Worm (Caenorhabditis elegans): Measurements from ENCODE around the gene E02H1.5.
A peak's percentile ranks its signal among the peaks of the same experiment; 100 is the strongest.

The E02H1.5 gene

DNA sequence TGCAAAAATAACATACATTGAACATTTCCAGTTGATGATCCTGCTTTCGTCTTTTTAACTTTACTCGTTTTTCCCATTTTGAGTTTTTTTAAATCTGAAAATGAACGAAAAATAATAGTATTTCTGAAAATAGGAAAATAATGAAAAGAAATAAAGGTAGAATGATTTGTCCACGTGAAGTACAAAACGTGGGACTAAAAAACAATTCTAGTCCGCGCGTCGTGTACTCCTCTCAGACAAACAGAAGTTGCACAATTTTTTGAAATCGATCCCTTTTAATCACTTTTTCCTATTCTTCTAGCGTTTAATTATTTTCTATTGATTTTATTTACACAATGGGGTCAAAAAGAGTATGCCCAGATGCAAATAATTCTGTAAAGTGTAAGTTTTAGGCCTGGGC lies 4.0 kb upstream of the E02H1.5 start, which contains the start of the genes E02H1.1 and tag-124:
Gene E02H1.1 (minus strand): TSS at position 94 of the 400 bp plus-strand sequence.
Gene tag-124 (plus strand): TSS at position 222 of the 400 bp plus-strand sequence.
- no peak for TF ChIP-seq ztf-11 (tag; optimal IDR thresholded peaks at IDR 0.05)
- no peak for TF ChIP-seq lim-7 (GFP tag; IDR thresholded peaks at IDR 0.05)
- TF ChIP-seq hmg-1.1 (GFP tag; IDR thresholded peaks at IDR 0.05), result peak; percentile 62
- no peak for TF ChIP-seq lin-39 (tag; optimal IDR thresholded peaks at IDR 0.05)
- TF ChIP-seq lin-38 (GFP tag; IDR thresholded peaks at IDR 0.05), result peak; percentile 62
- peak in 1 of 2 experiments; percentile 90 for TF ChIP-seq hif-1 (tag; optimal IDR thresholded peaks at IDR 0.05)
- no peak for TF ChIP-seq skn-1 (tag; optimal IDR thresholded peaks at IDR 0.05)
- no peak for TF ChIP-seq egl-43 (GFP tag; IDR thresholded peaks at IDR 0.05)
- TF ChIP-seq lsy-2 (tag; optimal IDR thresholded peaks at IDR 0.05), result peak in 1 of 2 experiments; percentile 89
- TF ChIP-seq zip-2 (tag; optimal IDR thresholded peaks at IDR 0.05), result peak; percentile 78
- TF ChIP-seq zag-1 (tag; optimal IDR thresholded peaks at IDR 0.05), result no peak
- peak; percentile 93 for TF ChIP-seq dmd-9 (GFP tag; IDR thresholded peaks at IDR 0.05)
- TF ChIP-seq nhr-28 (tag; optimal IDR thresholded peaks at IDR 0.05), result peak; percentile 35
- TF ChIP-seq nhr-102 (tag; optimal IDR thresholded peaks at IDR 0.05), result peak; percentile 48
- peak; percentile 66 for TF ChIP-seq dve-1 (tag; optimal IDR thresholded peaks at IDR 0.05; ENCODE audit: insufficient read depth)
- peak; percentile 66 for TF ChIP-seq madf-9 (GFP tag; conservative IDR thresholded peaks at IDR 0.05)
- TF ChIP-seq F26F4.8 (GFP tag; conservative IDR thresholded peaks at IDR 0.05), result no peak
- TF ChIP-seq mxl-3 (GFP tag; optimal IDR thresholded peaks at IDR 0.05), result peak; percentile 32
- TF ChIP-seq egl-27 (tag; optimal IDR thresholded peaks at IDR 0.05), result no peak
- TF ChIP-seq cey-2 (tag; optimal IDR thresholded peaks at IDR 0.05; ENCODE audit: borderline replicate concordance, insufficient read depth), result no peak
- peak; percentile 33 for TF ChIP-seq hlh-11 (tag; optimal IDR thresholded peaks at IDR 0.05)
- TF ChIP-seq lin-15B (tag; optimal IDR thresholded peaks at IDR 0.05), result no peak
- peak; percentile 86 for TF ChIP-seq duxl-1 (tag; optimal IDR thresholded peaks at IDR 0.05; ENCODE audit: poor library complexity)
- peak; percentile 69 for TF ChIP-seq mep-1 (tag; optimal IDR thresholded peaks at IDR 0.05)
- peak; percentile 99 for TF ChIP-seq mes-2 (tag; optimal IDR thresholded peaks at IDR 0.05; ENCODE audit: poor library complexity, severe bottlenecking)
- TF ChIP-seq ztf-7 (tag; optimal IDR thresholded peaks at IDR 0.05), result no peak
- TF ChIP-seq pha-4 (GFP tag; IDR thresholded peaks at IDR 0.05), result 0 out of 2 replicates have a peak, but pooled peaks have one; percentile 9
- TF ChIP-seq pha-4 (tag; optimal IDR thresholded peaks at IDR 0.05), result peak; percentile 49
- TF ChIP-seq dmd-6 (GFP tag; IDR thresholded peaks at IDR 0.05), result peak; percentile 73
- peak in 1 of 2 experiments; percentile 11 for TF ChIP-seq daf-16 (GFP tag; optimal IDR thresholded peaks at IDR 0.05)
- peak; percentile 23 for TF ChIP-seq daf-16 (tag; optimal IDR thresholded peaks at IDR 0.05)
- no peak for TF ChIP-seq spr-1 (tag; optimal IDR thresholded peaks at IDR 0.05)
- TF ChIP-seq T20F7.1 (GFP tag; optimal IDR thresholded peaks at IDR 0.05), result peak; percentile 82
- TF ChIP-seq rbr-2 (tag; optimal IDR thresholded peaks at IDR 0.05), result peak; percentile 46
- TF ChIP-seq Y75B8A.6 (GFP tag; IDR thresholded peaks at IDR 0.05), result no peak
- no peak for TF ChIP-seq ama-1 (optimal IDR thresholded peaks at IDR 0.05)
- TF ChIP-seq tra-1 (GFP tag; IDR thresholded peaks at IDR 0.05), result peak; percentile 65; the same call in 1 of the 2 replicates
- TF ChIP-seq F49E8.2 (tag; optimal IDR thresholded peaks at IDR 0.05; ENCODE audit: borderline replicate concordance), result peak; percentile 45
- TF ChIP-seq daf-12 (tag; optimal IDR thresholded peaks at IDR 0.05), result no peak
- peak; percentile 70; the same call in 1 of the 2 replicates for TF ChIP-seq Y48G9A.11 (GFP tag; IDR thresholded peaks at IDR 0.05)
- TF ChIP-seq nhr-41 (GFP tag; IDR thresholded peaks at IDR 0.05), result no peak
- TF ChIP-seq unc-130 (GFP tag; optimal IDR thresholded peaks at IDR 0.05), result peak; percentile 84
- 0 out of 2 replicates have a peak, but pooled peaks have one; percentile 31 for TF ChIP-seq ctbp-1 (GFP tag; IDR thresholded peaks at IDR 0.05)
- no peak for TF ChIP-seq gei-8 (GFP tag; optimal IDR thresholded peaks at IDR 0.05)
- peak; percentile 33 for TF ChIP-seq nhr-48 (tag; optimal IDR thresholded peaks at IDR 0.05)
- TF ChIP-seq nhr-237 (tag; optimal IDR thresholded peaks at IDR 0.05), result no peak
- TF ChIP-seq ceh-28 (tag; optimal IDR thresholded peaks at IDR 0.05), result no peak
- TF ChIP-seq tag-97 (GFP tag; IDR thresholded peaks at IDR 0.05), result 0 out of 2 replicates have a peak, but pooled peaks have one; percentile 51
- TF ChIP-seq lin-1 (GFP tag; IDR thresholded peaks at IDR 0.05), result no peak
- peak; percentile 83 for TF ChIP-seq ZK337.2 (GFP tag; IDR thresholded peaks at IDR 0.05)
- TF ChIP-seq F10B5.3 (tag; optimal IDR thresholded peaks at IDR 0.05), result no peak

Measured in whole organism, L4 larva.